Worm (Caenorhabditis elegans) whole organism, young adult: ENCODE measurements around the gene C50D2.6.

Experiments used
- B0261.1 ChIP-seq: sonication (generic microtip); optimal IDR thresholded peaks from 2 replicates; lab custom pipeline; 2016; ENCODE audit warnings: mild to moderate bottlenecking, missing genetic modification characterization, moderate library complexity, missing compliant biosample characterization
- F33H1.4 ChIP-seq: fragments of 200-800 bp; sonication (Bioruptor generic); IDR thresholded peaks from 2 replicates; pipeline ENCODE4 v1.3.6; 2022; ENCODE audit warnings: missing genetic modification reagents, missing genetic modification characterization, missing compliant biosample characterization
- Y79H2A.3 ChIP-seq: fragments of 200-800 bp; sonication (Bioruptor generic); conservative IDR thresholded peaks from 2 replicates; pipeline ENCODE4 v1.3.6; 2022; ENCODE audit warnings: missing genetic modification reagents, missing genetic modification characterization, missing compliant biosample characterization
- cebp-2 ChIP-seq: fragments of 200-800 bp; sonication (Bioruptor generic); IDR thresholded peaks from 2 replicates; pipeline ENCODE4 v1.3.6; 2022; ENCODE audit warnings: missing genetic modification characterization, missing compliant biosample characterization
- egrh-3 ChIP-seq: fragments of 200-800 bp; sonication (Bioruptor generic); IDR thresholded peaks from 2 replicates; pipeline ENCODE4 v1.3.6; 2022; ENCODE audit warnings: missing genetic modification reagents, missing genetic modification characterization, missing compliant biosample characterization
- ets-4 ChIP-seq: fragments of 200-800 bp; sonication (Bioruptor generic); optimal IDR thresholded peaks from 2 replicates; lab custom pipeline; 2018; ENCODE audit warnings: mild to moderate bottlenecking, missing genetic modification characterization, missing compliant biosample characterization
- madf-6 ChIP-seq: fragments of 200-800 bp; sonication (Bioruptor generic); IDR thresholded peaks from 2 replicates; pipeline ENCODE4 v1.3.6; 2022; ENCODE audit warnings: missing genetic modification reagents, missing genetic modification characterization, missing compliant biosample characterization
- ztf-25 ChIP-seq: fragments of 200-800 bp; sonication (Bioruptor generic); IDR thresholded peaks from 2 replicates; pipeline ENCODE4 v1.3.6; 2022; ENCODE audit warnings: missing genetic modification reagents, missing genetic modification characterization, missing compliant biosample characterization

DNA sequence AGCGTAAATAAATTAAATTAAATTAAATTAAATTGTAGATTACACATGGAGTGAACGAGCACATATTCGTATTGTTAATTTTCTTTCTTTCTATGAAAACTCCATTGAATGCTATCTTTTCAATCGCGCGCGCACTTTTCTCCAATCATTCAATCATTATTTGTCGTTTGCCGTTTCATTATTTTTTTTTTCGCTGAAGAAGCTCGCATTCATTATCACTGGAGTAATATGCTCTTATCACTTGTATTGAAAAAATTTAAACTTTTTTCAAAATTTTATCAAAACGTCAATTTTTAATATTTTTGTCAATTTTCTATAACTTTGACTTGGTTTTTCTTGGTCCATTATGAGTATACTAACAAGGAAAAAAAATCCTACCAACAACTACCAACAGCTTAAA lies 18.8 kb upstream of the C50D2.6 start:
- no peak for TF ChIP-seq ets-4 (GFP tag; lab: Kevin White, UChicago)
- no peak for TF ChIP-seq B0261.1
- no peak for TF ChIP-seq F33H1.4 (GFP tag; lab: Robert Waterston, UW)
- no peak for TF ChIP-seq egrh-3 (GFP tag; lab: Robert Waterston, UW)
- no peak for TF ChIP-seq cebp-2
- no peak for TF ChIP-seq Y79H2A.3
- TF ChIP-seq madf-6 (GFP tag; lab: Robert Waterston, UW) = no peak
- no peak for TF ChIP-seq ztf-25
